Worm (Caenorhabditis elegans): ENCODE results near the gene lron-2.

The lron-2 gene

ce11 chrV:9293359-9293758 lies 6.0 kb upstream of the lron-2 start:
- TF ChIP-seq ceh-90 (tag; optimal IDR thresholded peaks at IDR 0.05) (no peak), snpc-4 (tag; optimal IDR thresholded peaks at IDR 0.05) (no peak), pag-3 (tag; optimal IDR thresholded peaks at IDR 0.05; ENCODE audit: borderline replicate concordance, insufficient read depth) (no peak), F16B12.6 (tag; optimal IDR thresholded peaks at IDR 0.05) (no peak), swsn-7 (tag; optimal IDR thresholded peaks at IDR 0.05) (no peak), elt-2 (tag; optimal IDR thresholded peaks at IDR 0.05) (no peak), ces-1 (GFP tag; optimal IDR thresholded peaks at IDR 0.05) (no peak), nhr-71 (tag; optimal IDR thresholded peaks at IDR 0.05) (peak; percentile 24), isw-1 (GFP tag; IDR thresholded peaks at IDR 0.05) (no peak), ceh-63 (GFP tag; optimal IDR thresholded peaks at IDR 0.05) (no peak), nhr-47 (tag; optimal IDR thresholded peaks at IDR 0.05) (peak; percentile 15), ceh-8 (GFP tag; optimal IDR thresholded peaks at IDR 0.05) (peak; percentile 1), Y116A8C.19 (tag; optimal IDR thresholded peaks at IDR 0.05; ENCODE audit: borderline replicate concordance) (no peak), fkh-8 (tag; optimal IDR thresholded peaks at IDR 0.05) (peak; percentile 77), nhr-12 (tag; optimal IDR thresholded peaks at IDR 0.05) (no peak), fkh-4 (tag; optimal IDR thresholded peaks at IDR 0.05; ENCODE audit: borderline replicate concordance) (no peak), pax-3 (tag; optimal IDR thresholded peaks at IDR 0.05) (no peak), hpl-2 (GFP tag; optimal IDR thresholded peaks at IDR 0.05) (no peak), vab-15 (tag; optimal IDR thresholded peaks at IDR 0.05) (no peak), sox-4 (tag; optimal IDR thresholded peaks at IDR 0.05) (no peak), lsy-2 (tag; optimal IDR thresholded peaks at IDR 0.05) (no peak), pqm-1 (tag; optimal IDR thresholded peaks at IDR 0.05) (no peak), dsc-1 (tag; optimal IDR thresholded peaks at IDR 0.05) (peak; percentile 27), unc-62 (GFP tag; optimal IDR thresholded peaks at IDR 0.05) (no peak), egl-13 (tag; optimal IDR thresholded peaks at IDR 0.05) (peak; percentile 1), nhr-20 (tag; optimal IDR thresholded peaks at IDR 0.05) (no peak)

- TF ChIP-seq snu-23 (GFP tag; optimal IDR thresholded peaks at IDR 0.05) (no peak), dsc-1 (tag; optimal IDR thresholded peaks at IDR 0.05) (peak; percentile 91), fkh-4 (tag; optimal IDR thresholded peaks at IDR 0.05; ENCODE audit: borderline replicate concordance) (peak; percentile 77)
Measured at ce11 chrV:9291919-9292318, 4.6 kb upstream of the lron-2 start, which contains the start of gene ZK682.7. Gene ZK682.7 (minus strand): TSS chrV:9292165.

ce11 chrV:9283452-9283851 lies 3.9 kb downstream of the lron-2 start:
- TF ChIP-seq fkh-4 (tag; optimal IDR thresholded peaks at IDR 0.05; ENCODE audit: borderline replicate concordance) (peak; percentile 53), aly-2 (tag; optimal IDR thresholded peaks at IDR 0.05) (no peak), dsc-1 (tag; optimal IDR thresholded peaks at IDR 0.05) (peak; percentile 90)

ce11 chrV:9282110-9282509 lies 5.2 kb downstream of the lron-2 start, which contains the start of gene hlh-10:
Gene hlh-10 (minus strand): TSS chrV:9282210.
- TF ChIP-seq elt-2 (tag; optimal IDR thresholded peaks at IDR 0.05) (no peak), dsc-1 (tag; optimal IDR thresholded peaks at IDR 0.05) (peak; percentile 9)

ce11 chrV:9274127-9275042 lies 13.0 kb downstream of the lron-2 start:
- TF ChIP-seq mef-2 (tag; optimal IDR thresholded peaks at IDR 0.05) (no peak), zip-4 (GFP tag; optimal IDR thresholded peaks at IDR 0.05) (no peak), dsc-1 (tag; optimal IDR thresholded peaks at IDR 0.05) (peak; percentile 68), pqm-1 (tag; optimal IDR thresholded peaks at IDR 0.05) (no peak), snu-23 (GFP tag; optimal IDR thresholded peaks at IDR 0.05) (peak; percentile 15), nhr-76 (tag; optimal IDR thresholded peaks at IDR 0.05) (no peak), swsn-7 (tag; optimal IDR thresholded peaks at IDR 0.05) (no peak), tlp-1 (tag; optimal IDR thresholded peaks at IDR 0.05) (no peak), nhr-77 (tag; optimal IDR thresholded peaks at IDR 0.05) (no peak), C16A3.4 (tag; optimal IDR thresholded peaks at IDR 0.05) (no peak), nhr-237 (tag; optimal IDR thresholded peaks at IDR 0.05) (no peak), grh-1 (GFP tag; IDR thresholded peaks at IDR 0.05) (no peak), ceh-8 (GFP tag; optimal IDR thresholded peaks at IDR 0.05) (no peak), nhr-84 (tag; optimal IDR thresholded peaks at IDR 0.05) (no peak), xbp-1 (tag; optimal IDR thresholded peaks at IDR 0.05) (no peak), sup-37 (GFP tag; optimal IDR thresholded peaks at IDR 0.05) (no peak), hlh-17 (GFP tag; optimal IDR thresholded peaks at IDR 0.05; ENCODE audit: borderline replicate concordance) (no peak), ztf-11 (tag; optimal IDR thresholded peaks at IDR 0.05) (no peak), mdl-1 (tag; optimal IDR thresholded peaks at IDR 0.05) (no peak), ces-1 (GFP tag; optimal IDR thresholded peaks at IDR 0.05) (no peak)
